Fruit fly (Drosophila melanogaster) whole organism: ENCODE measurements around the gene sbm.

Source experiments
- CG8478 ChIP-seq: fragments of >200 bp; optimal IDR thresholded peaks from 2 replicates; lab custom pipeline; 2018; ENCODE audit warnings: inconsistent platforms
- Dll ChIP-seq: fragments of >200 bp; optimal IDR thresholded peaks from 2 replicates; lab custom pipeline; 2017
- EcR ChIP-seq, 2 experiments: fragments of >200 bp; optimal IDR thresholded peaks; 2 replicates each; lab custom pipeline; 2017; ENCODE audit warnings: missing biosample characterization in 2 of 2, missing genetic modification characterization in 2 of 2, missing genetic modification reagents in 2 of 2
- pan ChIP-seq: fragments of >200 bp; optimal IDR thresholded peaks from 2 replicates; lab custom pipeline; 2017
- psq ChIP-seq: fragments of >200 bp; optimal IDR thresholded peaks from 2 replicates; lab custom pipeline; 2017
- usp ChIP-seq: fragments of >200 bp; optimal IDR thresholded peaks from 2 replicates; lab custom pipeline; 2017; ENCODE audit warnings: missing biosample characterization, missing genetic modification characterization, mixed read lengths

- TF ChIP-seq usp (GFP tag; lab: Kevin White, UChicago) = no peak
- no peak for TF ChIP-seq pan (lab: Kevin White, UChicago)
- no peak for TF ChIP-seq EcR (GFP tag; optimal IDR thresholded peaks at IDR 0.05; lab: Kevin White, UChicago)
- no peak for TF ChIP-seq psq (lab: Kevin White, UChicago)
- no peak for TF ChIP-seq CG8478
- no peak for TF ChIP-seq Dll (lab: Kevin White, UChicago)
These were observed 47.4 kb upstream of the sbm start for dm6 chrX:14649742-14650141.
